Worm (Caenorhabditis elegans) whole organism, early embryonic: Measurements from ENCODE around the gene Y50D4A.4.

Experiments
- B0310.2 ChIP-seq: sonication (generic microtip); optimal IDR thresholded peaks from 2 replicates; lab custom pipeline; 2016; ENCODE audit warnings: mild to moderate bottlenecking, missing genetic modification characterization, missing compliant biosample characterization
- F13C5.2 ChIP-seq: sonication (generic microtip); optimal IDR thresholded peaks from 2 replicates; lab custom pipeline; 2017; ENCODE audit warnings: mild to moderate bottlenecking, missing genetic modification characterization, inconsistent platforms, missing compliant biosample characterization
- aly-1 ChIP-seq: sonication (generic microtip); optimal IDR thresholded peaks from 2 replicates; lab custom pipeline; 2016; ENCODE audit warnings: missing genetic modification characterization, missing compliant biosample characterization
- ama-1 ChIP-seq: fragments of 150-350 bp; optimal IDR thresholded peaks from 2 replicates; lab custom pipeline; 2014
- ceh-13 ChIP-seq: fragments of 200-800 bp; sonication (Bioruptor generic); optimal IDR thresholded peaks from 2 replicates; lab custom pipeline; 2018; ENCODE audit warnings: mild to moderate bottlenecking, missing genetic modification characterization, missing compliant biosample characterization
- ceh-36 ChIP-seq: sonication (generic microtip); optimal IDR thresholded peaks from 2 replicates; lab custom pipeline; 2016; ENCODE audit warnings: missing genetic modification characterization, inconsistent platforms, missing compliant biosample characterization
- ets-7 ChIP-seq: sonication (generic microtip); optimal IDR thresholded peaks from 2 replicates; lab custom pipeline; 2016; ENCODE audit warnings: missing genotype, missing genetic modification characterization, missing compliant biosample characterization
- flt-1 ChIP-seq: fragments of 200-800 bp; sonication (Bioruptor generic); IDR thresholded peaks from 2 replicates; pipeline ENCODE4 v1.3.6; 2022; ENCODE audit warnings: missing genetic modification characterization, missing compliant biosample characterization
- hmbx-1 ChIP-seq: sonication (generic microtip); optimal IDR thresholded peaks from 2 replicates; lab custom pipeline; 2016; ENCODE audit warnings: mild to moderate bottlenecking, missing genetic modification characterization, missing compliant biosample characterization
- hmg-4 ChIP-seq: fragments of 200-800 bp; sonication (Bioruptor generic); optimal IDR thresholded peaks from 2 replicates; lab custom pipeline; 2018; ENCODE audit warnings: mild to moderate bottlenecking, missing genetic modification characterization, missing compliant biosample characterization
- hnd-1 ChIP-seq: sonication (generic microtip); optimal IDR thresholded peaks from 2 replicates; lab custom pipeline; 2016; ENCODE audit warnings: missing genetic modification characterization, missing compliant biosample characterization
- pes-1 ChIP-seq: fragments of 200-800 bp; sonication (Bioruptor generic); IDR thresholded peaks from 2 replicates; pipeline ENCODE4 v1.3.6; 2022; ENCODE audit warnings: missing genetic modification reagents, missing genetic modification characterization, missing compliant biosample characterization
- scrt-1 ChIP-seq: fragments of 200-800 bp; sonication (Bioruptor generic); IDR thresholded peaks from 2 replicates; pipeline ENCODE4 v1.3.6; 2022; ENCODE audit warnings: missing genetic modification characterization, missing compliant biosample characterization
- sea-1 ChIP-seq: fragments of 200-800 bp; sonication (Bioruptor generic); conservative IDR thresholded peaks from 2 replicates; pipeline ENCODE4 v1.3.6; 2022; ENCODE audit warnings: missing genetic modification characterization, missing compliant biosample characterization
- tbx-11 ChIP-seq: fragments of 200-800 bp; sonication (Bioruptor generic); IDR thresholded peaks from 2 replicates; pipeline ENCODE4 v1.3.6; 2022; ENCODE audit warnings: missing genetic modification characterization, missing compliant biosample characterization
- tbx-37 ChIP-seq: fragments of 200-800 bp; sonication (Bioruptor generic); conservative IDR thresholded peaks from 2 replicates; pipeline ENCODE4 v1.3.6; 2022; ENCODE audit warnings: missing genetic modification reagents, missing genetic modification characterization, missing compliant biosample characterization
- tra-4 ChIP-seq: sonication (generic microtip); optimal IDR thresholded peaks from 2 replicates; lab custom pipeline; 2017; ENCODE audit warnings: missing genetic modification characterization, missing compliant biosample characterization

The Y50D4A.4 gene

DNA sequence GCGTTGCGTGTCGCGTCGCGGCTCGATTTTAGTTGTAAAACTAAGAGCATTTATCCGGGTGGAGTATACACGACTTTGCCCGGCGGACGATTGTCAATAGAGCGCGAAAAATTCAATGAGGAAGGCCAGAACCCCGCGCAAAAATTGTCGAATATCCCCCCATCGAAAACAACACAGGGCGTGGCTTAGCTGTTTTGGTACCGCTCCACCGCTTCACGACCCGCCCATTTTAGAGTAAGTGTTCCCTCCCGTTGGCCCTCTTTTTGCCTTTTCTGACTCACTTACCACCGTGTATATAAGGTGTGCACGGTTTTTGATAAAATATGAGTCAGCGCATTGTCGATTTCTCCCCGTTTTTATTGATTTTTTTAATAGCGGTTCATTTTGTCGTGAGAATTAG is 42.5 kb downstream of the Y50D4A.4 start:
- TF ChIP-seq flt-1 (no peak), ceh-36 (tag; lab: Kevin White, UChicago) (no peak), sea-1 (GFP tag; lab: Robert Waterston, UW) (no peak), hmg-4 (GFP tag; lab: Kevin White, UChicago) (no peak), F13C5.2 (tag; lab: Kevin White, UChicago) (no peak), ceh-13 (no peak), ama-1 (lab: Kevin White, UChicago) (no peak), tbx-11 (GFP tag; lab: Robert Waterston, UW) (no peak), tra-4 (tag; lab: Kevin White, UChicago) (no peak), tbx-37 (GFP tag; lab: Robert Waterston, UW) (no peak), pes-1 (GFP tag; lab: Robert Waterston, UW) (no peak), ets-7 (tag; lab: Kevin White, UChicago) (no peak), hmbx-1 (tag; lab: Kevin White, UChicago) (no peak), aly-1 (tag; lab: Kevin White, UChicago) (no peak), scrt-1 (GFP tag; lab: Robert Waterston, UW) (no peak), B0310.2 (tag; lab: Kevin White, UChicago) (no peak)

DNA sequence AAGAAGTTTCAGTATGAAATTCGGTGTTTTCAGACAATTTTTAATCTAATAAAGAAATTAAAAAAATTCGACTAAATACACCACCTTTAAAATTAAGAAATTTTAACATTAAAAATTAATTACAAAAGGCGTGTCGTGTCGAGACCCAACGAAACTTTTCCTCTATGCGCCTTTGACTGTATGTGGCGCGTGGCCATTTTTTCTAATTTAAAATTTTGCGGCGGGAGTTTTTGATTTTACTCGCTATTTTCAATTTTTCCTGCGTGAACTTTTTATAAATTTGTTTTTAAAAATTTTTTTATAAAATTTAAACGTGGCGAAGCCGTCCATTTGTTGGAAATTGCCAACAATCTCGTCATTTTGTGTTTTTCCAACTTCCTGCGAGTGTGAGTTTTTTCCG is 43.2 kb downstream of the Y50D4A.4 start:
- TF ChIP-seq B0310.2 (tag; lab: Kevin White, UChicago) (no peak), hmg-4 (GFP tag; lab: Kevin White, UChicago) (no peak), tbx-11 (GFP tag; lab: Robert Waterston, UW) (no peak), sea-1 (GFP tag; lab: Robert Waterston, UW) (no peak), aly-1 (tag; lab: Kevin White, UChicago) (no peak), ceh-13 (no peak), tbx-37 (GFP tag; lab: Robert Waterston, UW) (no peak)

DNA sequence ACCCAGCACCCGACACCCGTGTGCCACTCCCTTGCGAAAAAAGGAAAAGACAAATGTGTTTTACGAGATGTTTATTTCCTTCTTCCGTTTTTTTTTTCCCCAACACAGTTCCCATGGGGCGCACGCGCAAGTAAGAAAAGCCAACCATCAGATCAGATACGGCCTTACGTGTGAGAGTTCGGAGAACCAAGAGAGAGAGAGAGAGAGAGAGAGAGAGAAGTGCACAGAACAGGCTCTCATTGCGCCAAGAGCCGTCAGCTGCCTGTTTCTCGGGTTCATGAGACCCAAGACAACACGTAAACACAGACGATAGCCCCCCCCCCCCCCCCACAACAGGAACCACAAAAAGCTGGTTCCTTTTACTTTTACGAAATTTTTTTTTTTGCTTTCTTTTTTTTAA is 44.1 kb downstream of the Y50D4A.4 start:
- no peak for TF ChIP-seq pes-1 (GFP tag; lab: Robert Waterston, UW)
- no peak for TF ChIP-seq hmg-4 (GFP tag; lab: Kevin White, UChicago)
- TF ChIP-seq flt-1: no peak
- TF ChIP-seq ets-7 (tag; lab: Kevin White, UChicago): no peak
- no peak for TF ChIP-seq ceh-13
- no peak for TF ChIP-seq F13C5.2 (tag; lab: Kevin White, UChicago)
- no peak for TF ChIP-seq ceh-36 (tag; lab: Kevin White, UChicago)
- TF ChIP-seq scrt-1 (GFP tag; lab: Robert Waterston, UW): no peak
- no peak for TF ChIP-seq B0310.2 (tag; lab: Kevin White, UChicago)
- no peak for TF ChIP-seq tbx-11 (GFP tag; lab: Robert Waterston, UW)
- TF ChIP-seq tra-4 (tag; lab: Kevin White, UChicago): no peak
- no peak for TF ChIP-seq ama-1 (lab: Kevin White, UChicago)
- TF ChIP-seq tbx-37 (GFP tag; lab: Robert Waterston, UW): no peak
- no peak for TF ChIP-seq aly-1 (tag; lab: Kevin White, UChicago)
- TF ChIP-seq sea-1 (GFP tag; lab: Robert Waterston, UW): no peak
- TF ChIP-seq hmbx-1 (tag; lab: Kevin White, UChicago): no peak
- TF ChIP-seq hnd-1 (tag; lab: Kevin White, UChicago): no peak

DNA sequence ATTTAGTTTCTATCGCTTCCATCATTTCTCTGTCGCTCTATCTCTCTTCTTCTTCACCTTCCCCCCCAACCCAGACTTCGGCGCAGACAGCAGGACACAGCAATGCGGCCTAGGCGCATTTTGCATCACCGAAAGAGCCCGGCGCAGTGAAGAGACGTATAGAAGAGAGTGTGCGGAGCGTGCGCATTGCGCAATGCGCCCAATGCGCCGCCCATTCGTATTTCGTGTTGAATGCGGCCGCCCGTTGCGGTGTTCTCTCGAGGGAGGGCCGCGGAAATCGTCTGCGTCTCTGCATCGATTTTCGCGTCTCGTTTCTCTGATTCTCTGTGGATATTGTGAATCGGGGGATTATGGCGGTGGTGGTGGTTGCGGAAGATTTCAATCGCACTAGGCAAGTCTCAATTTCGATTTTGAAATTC is 44.6 kb downstream of the Y50D4A.4 start:
- TF ChIP-seq ets-7 (tag; lab: Kevin White, UChicago) (peak; percentile 56), pes-1 (GFP tag; lab: Robert Waterston, UW) (peak; percentile 71), hmg-4 (GFP tag; lab: Kevin White, UChicago) (peak; percentile 84), ceh-13 (no peak), F13C5.2 (tag; lab: Kevin White, UChicago) (peak; percentile 76), sea-1 (GFP tag; lab: Robert Waterston, UW) (0 out of 2 replicates have a peak, but pooled peaks have one; percentile 67), ceh-36 (tag; lab: Kevin White, UChicago) (peak; percentile 51), aly-1 (tag; lab: Kevin White, UChicago) (peak; percentile 20), tbx-11 (GFP tag; lab: Robert Waterston, UW) (no peak), flt-1 (peak; percentile 61; the same call in 1 of the 2 replicates)

DNA sequence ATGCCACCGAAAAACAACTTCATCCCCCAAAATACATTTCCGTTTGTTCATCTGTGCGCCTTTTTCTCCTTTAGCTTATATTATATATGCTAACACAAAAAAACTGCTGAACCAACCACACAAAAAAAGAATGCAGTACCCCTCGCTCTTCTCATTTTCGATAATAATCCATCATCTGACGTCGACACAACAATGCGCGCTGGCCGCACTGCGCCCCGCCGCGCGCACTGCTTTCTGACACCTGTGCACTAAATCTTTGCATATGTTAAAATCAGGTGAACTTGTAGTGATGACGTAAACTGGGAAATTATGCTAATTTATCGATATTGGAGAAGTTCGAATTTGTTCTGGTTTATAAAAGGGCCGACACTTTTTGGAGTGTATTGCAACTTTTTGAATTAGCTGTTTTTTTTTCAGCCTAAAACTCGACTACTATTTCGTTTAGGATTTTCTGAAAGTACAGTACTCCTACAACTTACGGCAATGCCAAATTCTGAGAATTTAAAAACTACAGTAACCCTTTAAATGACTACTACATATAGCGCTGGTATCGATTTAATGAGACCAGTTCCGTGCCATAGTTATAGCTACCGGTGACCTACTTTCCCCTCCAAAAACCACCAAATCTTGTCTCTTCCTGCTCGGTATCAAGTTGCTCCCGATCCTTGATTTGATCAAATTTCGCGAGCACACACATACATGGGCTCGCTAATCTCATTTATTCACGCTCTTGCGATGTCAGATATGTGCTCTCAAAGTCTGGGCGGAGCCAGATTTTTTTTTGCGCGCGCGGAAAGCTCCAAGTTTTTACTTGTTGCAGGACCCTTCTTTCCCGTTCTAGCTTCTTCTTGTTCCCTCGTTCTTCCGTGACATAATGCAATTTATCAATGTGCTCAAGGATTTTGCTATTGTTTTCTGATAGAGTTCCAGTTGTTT is 45.9 kb downstream of the Y50D4A.4 start:
- TF ChIP-seq ama-1 (lab: Kevin White, UChicago): no peak
- no peak for TF ChIP-seq tra-4 (tag; lab: Kevin White, UChicago)
- TF ChIP-seq tbx-37 (GFP tag; lab: Robert Waterston, UW): no peak
- no peak for TF ChIP-seq hmbx-1 (tag; lab: Kevin White, UChicago)
- no peak for TF ChIP-seq sea-1 (GFP tag; lab: Robert Waterston, UW)
- no peak for TF ChIP-seq hmg-4 (GFP tag; lab: Kevin White, UChicago)
- no peak for TF ChIP-seq aly-1 (tag; lab: Kevin White, UChicago)
- no peak for TF ChIP-seq flt-1
- TF ChIP-seq ceh-36 (tag; lab: Kevin White, UChicago): no peak
- TF ChIP-seq pes-1 (GFP tag; lab: Robert Waterston, UW): no peak
- TF ChIP-seq scrt-1 (GFP tag; lab: Robert Waterston, UW): no peak
- no peak for TF ChIP-seq ets-7 (tag; lab: Kevin White, UChicago)
- no peak for TF ChIP-seq ceh-13
- TF ChIP-seq tbx-11 (GFP tag; lab: Robert Waterston, UW): no peak
- TF ChIP-seq hnd-1 (tag; lab: Kevin White, UChicago): no peak
- no peak for TF ChIP-seq B0310.2 (tag; lab: Kevin White, UChicago)

DNA sequence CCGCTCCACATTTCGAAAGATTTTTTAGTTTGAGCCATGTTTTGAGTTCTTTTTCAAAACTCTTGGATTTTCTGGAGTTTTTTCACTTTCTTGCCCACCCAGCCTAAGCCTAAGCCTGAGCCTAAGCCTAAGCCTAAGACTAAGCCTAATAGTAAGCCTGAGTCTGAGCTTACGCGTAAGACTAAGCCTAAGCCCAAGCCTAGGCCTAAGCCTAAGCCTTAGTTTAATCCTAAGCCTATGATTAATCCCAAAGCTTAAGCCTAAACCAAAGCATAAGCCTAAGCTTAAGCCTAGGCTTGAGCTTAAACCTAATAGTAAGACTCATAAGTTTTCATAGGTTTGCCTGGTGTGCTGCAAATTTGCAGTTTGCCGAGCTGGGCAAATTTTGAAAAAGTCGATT is 53.7 kb downstream of the Y50D4A.4 start:
- TF ChIP-seq ceh-36 (tag; lab: Kevin White, UChicago) (peak; percentile 92), F13C5.2 (tag; lab: Kevin White, UChicago) (no peak)
